Worm (Caenorhabditis elegans) whole organism, late embryonic: ENCODE measurements around the gene srt-45.
A peak's percentile ranks its signal among the peaks of the same experiment; 100 is the strongest.

ENCODE experiments used
- C38D4.7 ChIP-seq: fragments of 200-800 bp; sonication (Bioruptor generic); optimal IDR thresholded peaks from 2 replicates; lab custom pipeline; 2018; ENCODE audit warnings: mild to moderate bottlenecking, missing genetic modification characterization, moderate library complexity, missing compliant biosample characterization
- K02D7.2 ChIP-seq: sonication (generic microtip); optimal IDR thresholded peaks from 2 replicates; lab custom pipeline; 2017; ENCODE audit warnings: mild to moderate bottlenecking, missing genetic modification characterization, missing compliant biosample characterization
- K09A11.1 ChIP-seq: sonication (generic microtip); optimal IDR thresholded peaks from 2 replicates; lab custom pipeline; 2017; ENCODE audit warnings: antibody characterized with exemption, mild to moderate bottlenecking, missing genetic modification characterization, missing compliant biosample characterization; ENCODE audit not compliant: insufficient read depth
- Y22D7AL.16 ChIP-seq: sonication (generic microtip); optimal IDR thresholded peaks from 2 replicates; lab custom pipeline; 2016; ENCODE audit warnings: missing genetic modification characterization, missing compliant biosample characterization
- ahr-1 ChIP-seq: sonication (generic microtip); optimal IDR thresholded peaks from 2 replicates; lab custom pipeline; 2016; ENCODE audit warnings: missing genetic modification characterization, missing compliant biosample characterization
- ceh-14 ChIP-seq: sonication (generic microtip); optimal IDR thresholded peaks from 2 replicates; lab custom pipeline; 2016; ENCODE audit warnings: missing genotype, missing genetic modification characterization, missing compliant biosample characterization
- ceh-19 ChIP-seq: fragments of 200-800 bp; sonication (Bioruptor generic); optimal IDR thresholded peaks from 2 replicates; lab custom pipeline; 2018; ENCODE audit warnings: mild to moderate bottlenecking, missing genetic modification characterization, missing compliant biosample characterization
- ceh-2 ChIP-seq: sonication (generic microtip); optimal IDR thresholded peaks from 2 replicates; lab custom pipeline; 2016; ENCODE audit warnings: missing genotype, missing genetic modification characterization, missing compliant biosample characterization
- ceh-30 ChIP-seq: fragments of 150-350 bp; optimal IDR thresholded peaks from 2 replicates; lab custom pipeline; 2014; ENCODE audit warnings: missing biosample characterization, missing genetic modification characterization
- ceh-34 ChIP-seq: sonication (generic microtip); optimal IDR thresholded peaks from 2 replicates; lab custom pipeline; 2016; ENCODE audit warnings: mild to moderate bottlenecking, missing genetic modification characterization, missing compliant biosample characterization
- ceh-9 ChIP-seq: sonication (generic microtip); optimal IDR thresholded peaks from 2 replicates; lab custom pipeline; 2016; ENCODE audit warnings: mild to moderate bottlenecking, missing genetic modification characterization, inconsistent platforms, missing compliant biosample characterization
- che-1 ChIP-seq: sonication (generic microtip); optimal IDR thresholded peaks from 2 replicates; lab custom pipeline; 2016; ENCODE audit warnings: mild to moderate bottlenecking, missing genetic modification characterization, missing compliant biosample characterization
- dmd-4 ChIP-seq: sonication (generic microtip); optimal IDR thresholded peaks from 2 replicates; lab custom pipeline; 2016; ENCODE audit warnings: borderline replicate concordance, missing genetic modification characterization, missing compliant biosample characterization
- dve-1 ChIP-seq: sonication (generic microtip); optimal IDR thresholded peaks from 2 replicates; lab custom pipeline; 2017; ENCODE audit warnings: antibody characterized with exemption, mild to moderate bottlenecking, missing genetic modification characterization, missing compliant biosample characterization
- elt-2 ChIP-seq: sonication (generic microtip); optimal IDR thresholded peaks from 2 replicates; lab custom pipeline; 2016; ENCODE audit warnings: missing genetic modification reagents, missing genetic modification characterization, missing compliant biosample characterization
- elt-4 ChIP-seq: sonication (generic microtip); optimal IDR thresholded peaks from 2 replicates; lab custom pipeline; 2016; ENCODE audit warnings: missing genetic modification characterization, missing compliant biosample characterization
- ets-4 ChIP-seq: sonication (generic microtip); optimal IDR thresholded peaks from 2 replicates; lab custom pipeline; 2016; ENCODE audit warnings: missing genetic modification characterization, missing compliant biosample characterization
- eyg-1 ChIP-seq: sonication (generic microtip); optimal IDR thresholded peaks from 2 replicates; lab custom pipeline; 2016; ENCODE audit warnings: missing genotype, missing genetic modification characterization, missing compliant biosample characterization
- fax-1 ChIP-seq: sonication (generic microtip); optimal IDR thresholded peaks from 2 replicates; lab custom pipeline; 2016; ENCODE audit warnings: missing genotype, missing genetic modification characterization, missing compliant biosample characterization
- fkh-10 ChIP-seq: fragments of 150-350 bp; optimal IDR thresholded peaks from 2 replicates; lab custom pipeline; 2014; ENCODE audit warnings: missing biosample characterization, missing genetic modification reagents, missing genetic modification characterization
- hlh-6 ChIP-seq: sonication (generic microtip); optimal IDR thresholded peaks from 2 replicates; lab custom pipeline; 2016; ENCODE audit warnings: missing genotype, missing genetic modification characterization, missing compliant biosample characterization
- hlh-8 ChIP-seq: sonication (generic microtip); optimal IDR thresholded peaks from 2 replicates; lab custom pipeline; 2016; ENCODE audit warnings: missing genotype, missing genetic modification characterization, missing compliant biosample characterization
- lin-11 ChIP-seq: fragments of 200-800 bp; sonication (Bioruptor generic); optimal IDR thresholded peaks from 2 replicates; lab custom pipeline; 2018; ENCODE audit warnings: mild to moderate bottlenecking, missing genetic modification characterization, missing compliant biosample characterization
- madf-2 ChIP-seq: sonication (generic microtip); optimal IDR thresholded peaks from 2 replicates; lab custom pipeline; 2017; ENCODE audit warnings: missing genetic modification characterization, missing compliant biosample characterization
- mec-3 ChIP-seq: sonication (generic microtip); optimal IDR thresholded peaks from 2 replicates; lab custom pipeline; 2016; ENCODE audit warnings: borderline replicate concordance, missing genetic modification characterization, missing compliant biosample characterization
- nhr-11 ChIP-seq: fragments of 150-350 bp; optimal IDR thresholded peaks from 2 replicates; lab custom pipeline; 2014; ENCODE audit warnings: missing biosample characterization, missing genetic modification characterization
- npax-4 ChIP-seq: sonication (generic microtip); optimal IDR thresholded peaks from 2 replicates; lab custom pipeline; 2016; ENCODE audit warnings: missing genetic modification characterization, missing compliant biosample characterization
- pag-3 ChIP-seq: sonication (generic microtip); optimal IDR thresholded peaks from 2 replicates; lab custom pipeline; 2016; ENCODE audit warnings: missing compliant biosample characterization, missing genetic modification characterization, borderline replicate concordance
- pax-1 ChIP-seq: fragments of 150-350 bp; optimal IDR thresholded peaks from 2 replicates; lab custom pipeline; 2014; ENCODE audit warnings: missing biosample characterization, missing genetic modification characterization
- pha-4 ChIP-seq: fragments of 150-350 bp; optimal IDR thresholded peaks from 2 replicates; lab custom pipeline; 2018; ENCODE audit warnings: missing biosample characterization, missing genetic modification reagents, missing genetic modification characterization
- ref-2 ChIP-seq: sonication (generic microtip); optimal IDR thresholded peaks from 2 replicates; lab custom pipeline; 2016; ENCODE audit warnings: missing genetic modification characterization, missing compliant biosample characterization
- sox-4 ChIP-seq: sonication (generic microtip); optimal IDR thresholded peaks from 2 replicates; lab custom pipeline; 2017; ENCODE audit warnings: mild to moderate bottlenecking, missing genetic modification characterization, inconsistent platforms, missing compliant biosample characterization
- syd-9 ChIP-seq: sonication (generic microtip); optimal IDR thresholded peaks from 2 replicates; lab custom pipeline; 2016; ENCODE audit warnings: mild to moderate bottlenecking, missing genetic modification characterization, moderate library complexity, missing compliant biosample characterization
- tbx-2 ChIP-seq: sonication (generic microtip); optimal IDR thresholded peaks from 2 replicates; lab custom pipeline; 2016; ENCODE audit warnings: missing genetic modification characterization, missing compliant biosample characterization
- tbx-7 ChIP-seq: sonication (generic microtip); optimal IDR thresholded peaks from 2 replicates; lab custom pipeline; 2016; ENCODE audit warnings: missing genotype, missing genetic modification characterization, missing compliant biosample characterization
- ztf-16 ChIP-seq: sonication (generic microtip); optimal IDR thresholded peaks from 2 replicates; lab custom pipeline; 2017; ENCODE audit warnings: missing genetic modification characterization, missing compliant biosample characterization

srt-45 gene

DNA sequence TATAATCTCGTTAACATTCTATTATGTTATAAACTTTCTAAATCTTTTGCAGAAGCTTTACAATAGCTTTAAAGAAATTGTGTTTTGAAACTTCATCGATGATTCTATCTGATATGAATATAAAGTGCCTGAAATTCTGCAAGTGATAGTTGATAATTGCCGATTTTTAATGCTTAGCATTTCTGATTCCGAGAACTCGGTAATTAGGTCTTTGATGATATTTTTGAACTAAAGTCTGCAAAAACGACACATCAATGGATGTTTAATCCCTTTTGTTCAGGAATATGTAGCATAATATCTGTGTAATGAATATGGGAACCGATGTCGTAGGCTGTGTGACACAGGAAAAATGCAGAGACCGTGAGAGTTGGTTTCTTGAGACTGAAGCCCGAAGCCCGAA, 18.9 kb downstream of the srt-45 start:
- no peak for TF ChIP-seq elt-2 (tag; lab: Kevin White, UChicago)
- no peak for TF ChIP-seq syd-9 (tag; lab: Kevin White, UChicago)
- no peak for TF ChIP-seq ceh-2 (tag; lab: Kevin White, UChicago)
- TF ChIP-seq pha-4: no peak
- TF ChIP-seq eyg-1 (tag; lab: Kevin White, UChicago): no peak
- TF ChIP-seq sox-4: no peak
- no peak for TF ChIP-seq ref-2
- TF ChIP-seq K09A11.1: no peak
- TF ChIP-seq dmd-4 (tag; lab: Kevin White, UChicago): no peak
- TF ChIP-seq C38D4.7: no peak
- no peak for TF ChIP-seq ceh-34
- TF ChIP-seq mec-3 (tag; lab: Kevin White, UChicago): no peak
- no peak for TF ChIP-seq Y22D7AL.16 (tag; lab: Kevin White, UChicago)
- no peak for TF ChIP-seq tbx-7
- TF ChIP-seq tbx-2 (tag; lab: Kevin White, UChicago): no peak
- TF ChIP-seq pax-1 (tag; lab: Kevin White, UChicago): no peak
- no peak for TF ChIP-seq ztf-16 (tag; lab: Kevin White, UChicago)
- TF ChIP-seq fkh-10 (GFP tag; lab: Kevin White, UChicago): no peak
- TF ChIP-seq lin-11 (tag; lab: Kevin White, UChicago): no peak
- TF ChIP-seq K02D7.2 (tag; lab: Kevin White, UChicago): no peak

DNA sequence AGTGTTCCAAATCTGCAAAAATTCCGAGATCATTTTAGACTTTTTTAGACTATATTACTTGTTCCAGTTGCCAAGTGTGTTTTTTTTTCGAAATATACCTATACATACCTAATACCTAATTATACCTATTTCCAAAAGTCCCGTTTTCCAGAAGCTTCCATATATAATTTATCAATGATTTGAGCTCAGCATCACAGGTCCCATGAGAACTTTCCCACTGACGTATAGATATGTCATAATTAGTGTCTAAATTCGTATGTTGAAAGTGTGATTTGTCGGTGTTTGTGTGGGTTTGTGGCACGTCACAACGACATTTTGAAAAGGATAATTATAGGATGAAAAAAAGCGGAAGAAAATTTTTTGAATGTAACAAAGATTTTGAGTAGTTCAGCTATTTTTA, 21.6 kb downstream of the srt-45 start:
- TF ChIP-seq hlh-8 (no peak), ceh-19 (GFP tag; lab: Kevin White, UChicago) (no peak), pag-3 (tag; lab: Kevin White, UChicago) (no peak), madf-2 (tag; lab: Kevin White, UChicago) (no peak), Y22D7AL.16 (tag; lab: Kevin White, UChicago) (no peak), ceh-30 (tag; lab: Kevin White, UChicago) (no peak)

DNA sequence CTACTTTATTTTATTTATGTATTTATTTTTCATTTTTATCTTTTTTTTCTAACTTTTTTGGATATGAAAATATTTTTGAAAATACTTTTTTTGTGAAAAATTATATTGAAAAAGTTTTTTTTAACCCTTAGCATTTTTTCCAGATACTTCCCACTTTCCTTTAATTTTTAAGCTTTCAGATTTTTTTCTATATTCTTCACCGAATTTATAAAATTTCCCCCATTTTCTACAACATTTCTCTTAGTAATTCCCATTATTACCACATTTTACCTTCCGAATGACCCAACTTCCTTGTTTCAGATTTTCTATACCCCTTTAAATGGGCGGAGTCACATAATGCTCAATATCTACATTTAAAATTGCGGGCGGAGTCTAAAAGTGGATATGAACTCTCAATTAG, 30.9 kb downstream of the srt-45 start, which contains the start of gene daf-28:
daf-28 (plus strand) TSS at position 301 of the 400 bp plus-strand sequence.
- no peak for TF ChIP-seq hlh-6
- TF ChIP-seq ref-2: no peak
- TF ChIP-seq pha-4: no peak
- no peak for TF ChIP-seq madf-2 (tag; lab: Kevin White, UChicago)
- TF ChIP-seq ceh-34: no peak
- no peak for TF ChIP-seq ets-4 (tag; lab: Kevin White, UChicago)
- no peak for TF ChIP-seq ceh-14 (tag; lab: Kevin White, UChicago)
- TF ChIP-seq syd-9 (tag; lab: Kevin White, UChicago): no peak
- no peak for TF ChIP-seq K02D7.2 (tag; lab: Kevin White, UChicago)
- TF ChIP-seq, all 69 proteins: peak for 0

DNA sequence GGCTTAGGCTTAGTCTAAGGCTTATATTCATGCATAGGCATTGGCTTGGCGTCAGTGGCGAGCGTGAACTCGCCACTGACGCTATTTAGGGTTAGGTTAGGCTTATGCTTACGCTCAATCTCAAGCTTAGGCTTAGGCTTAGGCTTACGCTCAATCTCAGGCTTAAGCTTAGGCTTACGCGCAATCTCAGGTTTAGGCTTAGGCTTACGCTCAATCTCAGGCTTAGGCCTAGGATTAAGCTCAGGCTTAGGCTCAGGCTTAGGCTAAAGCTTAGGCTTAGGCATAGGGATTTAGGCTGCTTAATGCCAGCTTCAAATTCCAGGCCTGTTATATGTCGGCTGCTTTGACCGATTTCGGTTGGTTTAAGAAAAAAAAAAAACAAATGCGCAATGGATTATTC, 36.2 kb downstream of the srt-45 start:
- TF ChIP-seq ahr-1 (tag; lab: Kevin White, UChicago) (no peak), dve-1 (peak; percentile 91), ceh-9 (tag; lab: Kevin White, UChicago) (no peak)

DNA sequence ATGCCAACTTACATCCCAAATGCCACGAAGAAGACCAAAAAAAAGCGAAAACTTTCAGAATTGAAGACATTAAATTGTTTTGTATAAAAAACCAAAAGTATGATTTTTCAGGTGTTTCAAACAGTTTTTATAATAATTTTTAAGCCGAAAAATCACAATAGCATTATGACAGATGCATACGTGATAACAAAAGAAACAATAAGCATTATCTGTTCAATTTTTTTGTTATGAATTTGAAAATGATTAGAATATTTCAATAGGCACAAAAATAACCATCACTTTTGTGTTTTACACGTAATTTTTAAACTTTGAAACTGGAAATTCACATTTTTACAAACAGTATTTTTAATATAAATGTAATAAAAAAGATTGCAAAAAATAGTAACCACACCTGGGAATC, 38.2 kb downstream of the srt-45 start, which contains the start of gene Y116F11B.17:
Y116F11B.17 (minus strand) TSS at position 101 of the 400 bp plus-strand sequence.
- TF ChIP-seq elt-4 (no peak), ref-2 (no peak), fax-1 (tag; lab: Kevin White, UChicago) (no peak), che-1 (no peak), K09A11.1 (no peak), syd-9 (tag; lab: Kevin White, UChicago) (no peak), npax-4 (tag; lab: Kevin White, UChicago) (no peak), nhr-11 (tag; lab: Kevin White, UChicago) (no peak)
